Worm (Caenorhabditis elegans) whole organism, L2 larva: Measurements from ENCODE around the gene popl-5.
A peak's percentile ranks its signal among the peaks of the same experiment; 100 is the strongest.

Experiments used
- fos-1 ChIP-seq: fragments of 150-350 bp; optimal IDR thresholded peaks from 2 replicates; lab custom pipeline; 2014; ENCODE audit warnings: missing biosample characterization, missing genetic modification characterization
- snpc-4 ChIP-seq: fragments of 150-350 bp; optimal IDR thresholded peaks from 2 replicates; lab custom pipeline; 2014; ENCODE audit warnings: missing biosample characterization, missing genetic modification characterization

The popl-5 gene

DNA sequence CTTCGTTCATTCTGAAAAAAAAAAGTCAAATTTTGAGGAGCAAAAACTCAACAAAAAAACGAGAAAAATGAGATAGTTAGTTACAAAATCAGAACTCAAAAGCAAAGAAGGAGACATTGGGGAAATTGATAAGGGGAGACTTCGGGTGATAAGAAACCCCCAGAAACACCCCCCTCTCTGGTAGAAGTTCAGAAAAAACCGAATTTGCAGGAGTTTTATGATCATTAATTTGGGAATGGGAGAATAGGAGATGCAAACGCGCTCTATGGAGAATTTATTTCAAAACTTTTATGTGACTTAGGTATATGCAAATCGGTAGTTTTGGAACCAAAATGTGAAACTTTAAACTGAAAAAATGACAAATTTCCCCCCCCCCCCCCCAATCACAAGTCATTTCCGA is 44.6 kb downstream of the popl-5 start, which contains the start of gene sbp-1:
Gene sbp-1, minus strand, starts transcription at position 11 of the 400 bp plus-strand sequence.
- TF ChIP-seq fos-1 = peak; percentile 55
- no peak for TF ChIP-seq snpc-4 (tag; lab: Kevin White, UChicago)
- TF ChIP-seq, all 48 proteins: peak for 1
